Fruit fly (Drosophila melanogaster): Measurements from ENCODE around the gene Elp1.

The Elp1 gene

DNA sequence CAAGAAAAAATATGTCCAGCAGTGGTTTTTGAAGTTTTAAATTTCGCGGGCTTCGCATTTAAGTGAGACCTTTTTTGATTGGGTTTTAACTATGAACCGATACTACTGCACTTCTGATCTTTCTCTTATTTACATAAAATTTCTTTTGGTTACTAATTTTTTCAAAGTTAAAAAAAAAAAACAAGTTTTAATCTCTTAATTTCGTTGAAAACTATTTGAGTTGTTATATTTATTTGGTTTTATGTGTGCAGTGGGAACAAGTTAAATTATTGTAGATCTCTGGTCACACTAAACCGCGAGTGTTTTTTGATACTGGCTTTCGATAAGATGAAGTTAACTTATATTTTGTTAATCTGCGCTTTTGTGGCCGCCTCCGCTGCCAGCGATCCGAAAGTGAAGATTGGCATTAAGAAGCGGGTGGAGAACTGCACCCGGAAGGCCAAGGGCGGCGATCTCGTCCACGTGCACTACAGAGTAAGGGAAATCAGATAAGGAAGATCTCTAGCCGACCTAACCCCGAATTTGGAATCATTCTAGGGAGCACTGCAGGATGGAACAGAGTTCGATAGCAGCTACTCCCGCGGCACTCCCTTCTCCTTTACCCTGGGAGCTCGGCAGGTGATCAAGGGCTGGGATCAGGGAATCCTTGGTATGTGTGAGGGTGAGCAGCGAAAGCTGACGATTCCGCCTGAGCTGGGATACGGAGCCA is 23.3 kb downstream of the Elp1 start, which contains the start of gene CG14715 (continued):
- TF ChIP-seq kah (GFP tag; optimal IDR thresholded peaks at IDR 0.05) (no peak), CG9215 (GFP tag; IDR thresholded peaks at IDR 0.05) (no peak), CG5953 (GFP tag; IDR thresholded peaks at IDR 0.05) (no peak), ERR (GFP tag; optimal IDR thresholded peaks at IDR 0.05) (no peak), Awh (GFP tag; IDR thresholded peaks at IDR 0.05) (no peak), ssp (GFP tag; IDR thresholded peaks at IDR 0.05) (peak; percentile 88), phol (tag; optimal IDR thresholded peaks at IDR 0.05) (peak; percentile 71), grn (GFP tag; optimal IDR thresholded peaks at IDR 0.05) (peak; percentile 98), dan (GFP tag; IDR thresholded peaks at IDR 0.05) (no peak), Jarid2 (GFP tag; optimal IDR thresholded peaks at IDR 0.05) (no peak), sim (GFP tag; IDR thresholded peaks at IDR 0.05) (no peak), Lim3 (GFP tag; IDR thresholded peaks at IDR 0.05) (no peak), Taf1 (GFP tag; IDR thresholded peaks at IDR 0.05) (no peak), gem (tag; optimal IDR thresholded peaks at IDR 0.05) (peak; percentile 72), CG8924 (tag; optimal IDR thresholded peaks at IDR 0.05) (peak; percentile 17), yki (optimal IDR thresholded peaks at IDR 0.05) (no peak), prd (optimal IDR thresholded peaks at IDR 0.05) (no peak), prd (GFP tag; IDR thresholded peaks at IDR 0.05) (peak; percentile 71), sens-2 (GFP tag; IDR thresholded peaks at IDR 0.05) (no peak), BEAF-32 (GFP tag; optimal IDR thresholded peaks at IDR 0.05) (peak; percentile 69), HLH54F (GFP tag; optimal IDR thresholded peaks at IDR 0.05) (peak; percentile 4), sens (GFP tag) (peak; percentile 87), abd-A (tag; optimal IDR thresholded peaks at IDR 0.05) (no peak), mam (GFP tag; optimal IDR thresholded peaks at IDR 0.05) (peak; percentile 44), twi (tag; optimal IDR thresholded peaks at IDR 0.05) (no peak), Kr (GFP tag; optimal IDR thresholded peaks at IDR 0.05) (no peak), ci (GFP tag; IDR thresholded peaks at IDR 0.05) (no peak), tup (GFP tag; optimal IDR thresholded peaks at IDR 0.05) (no peak), nau (GFP tag; optimal IDR thresholded peaks at IDR 0.05) (no peak), dmrt99B (tag; optimal IDR thresholded peaks at IDR 0.05) (peak; percentile 5), cwo (GFP tag; optimal IDR thresholded peaks at IDR 0.05) (no peak), emc (GFP tag; optimal IDR thresholded peaks at IDR 0.05) (no peak), NFAT (GFP tag; IDR thresholded peaks at IDR 0.05) (no peak), al (GFP tag; IDR thresholded peaks at IDR 0.05) (0 out of 2 replicates have a peak, but pooled peaks have one; percentile 19), Asciz (GFP tag; optimal IDR thresholded peaks at IDR 0.05) (no peak), CG14860 (GFP tag; IDR thresholded peaks at IDR 0.05; ENCODE audit: partially characterized antibody) (no peak), CoRest (tag; optimal IDR thresholded peaks at IDR 0.05) (peak; percentile 60), CG6175 (GFP tag; IDR thresholded peaks at IDR 0.05) (no peak), CG13424 (tag; optimal IDR thresholded peaks at IDR 0.05) (peak; percentile 51), Antp (GFP tag; optimal IDR thresholded peaks at IDR 0.05) (peak; percentile 43), GATAe (GFP tag; conservative IDR thresholded peaks at IDR 0.05) (peak; percentile 52; the same call in 1 of the 2 replicates), tll (GFP tag; optimal IDR thresholded peaks at IDR 0.05) (peak in 1 of 2 experiments; percentile 10), en (GFP tag; optimal IDR thresholded peaks at IDR 0.05) (no peak), CG10959 (GFP tag; IDR thresholded peaks at IDR 0.05) (no peak), Hey (tag; optimal IDR thresholded peaks at IDR 0.05) (no peak), CG16779 (GFP tag; IDR thresholded peaks at IDR 0.05) (no peak), bigmax (GFP tag; optimal IDR thresholded peaks at IDR 0.05) (peak; percentile 30), TFAM (GFP tag; optimal IDR thresholded peaks at IDR 0.05) (no peak), CG10209 (GFP tag; optimal IDR thresholded peaks at IDR 0.05) (no peak), her (GFP tag; optimal IDR thresholded peaks at IDR 0.05) (no peak), CG2875 (GFP tag; optimal IDR thresholded peaks at IDR 0.05) (no peak)
